Fruit fly (Drosophila melanogaster): ENCODE results near the gene CG32241.

Gene CG32241

dm6 chr3L:4466530-4466929 lies at the start of gene CG32241:
CG32241 (minus strand) TSS chr3L:4466630.
- TF ChIP-seq usp (GFP tag; optimal IDR thresholded peaks at IDR 0.05) (no peak), Vsx2 (GFP tag; optimal IDR thresholded peaks at IDR 0.05; ENCODE audit: partially characterized antibody) (no peak), HLH106 (tag; optimal IDR thresholded peaks at IDR 0.05) (no peak), Rel (GFP tag; optimal IDR thresholded peaks at IDR 0.05) (no peak), Rel (tag; optimal IDR thresholded peaks at IDR 0.05) (no peak)

- TF ChIP-seq brk (GFP tag; optimal IDR thresholded peaks at IDR 0.05) (peak; percentile 16), N (GFP tag; optimal IDR thresholded peaks at IDR 0.05) (no peak)
Measured at dm6 chr3L:4510317-4510716, 43.9 kb upstream of the CG32241 start.

- no peak for TF ChIP-seq Dif (GFP tag; optimal IDR thresholded peaks at IDR 0.05; ENCODE audit: partially characterized antibody)
Measured at dm6 chr3L:4508926-4509457, 42.6 kb upstream of the CG32241 start.

- TF ChIP-seq sage (GFP tag; optimal IDR thresholded peaks at IDR 0.05) = no peak
- TF ChIP-seq CrebA (GFP tag; optimal IDR thresholded peaks at IDR 0.05; ENCODE audit: borderline replicate concordance) = no peak
- no peak for TF ChIP-seq foxo (GFP tag; optimal IDR thresholded peaks at IDR 0.05)
- TF ChIP-seq pan (optimal IDR thresholded peaks at IDR 0.05) = no peak
- TF ChIP-seq Mio (GFP tag; optimal IDR thresholded peaks at IDR 0.05) = no peak
- TF ChIP-seq CG32264 (GFP tag; optimal IDR thresholded peaks at IDR 0.05) = no peak
- TF ChIP-seq ey (GFP tag; optimal IDR thresholded peaks at IDR 0.05) = no peak
- TF ChIP-seq HLH106 (tag; optimal IDR thresholded peaks at IDR 0.05) = no peak
Measured at dm6 chr3L:4508307-4508706, 41.9 kb upstream of the CG32241 start, which contains the start of gene NT1. NT1 (minus strand) TSS chr3L:4508433.

dm6 chr3L:4507846-4508245 lies 41.4 kb upstream of the CG32241 start:
- TF ChIP-seq Myc (optimal IDR thresholded peaks at IDR 0.05) (no peak), Hnf4 (GFP tag; optimal IDR thresholded peaks at IDR 0.05) (no peak), brk (GFP tag; optimal IDR thresholded peaks at IDR 0.05) (no peak), sage (GFP tag; optimal IDR thresholded peaks at IDR 0.05) (no peak), h (GFP tag; optimal IDR thresholded peaks at IDR 0.05) (no peak), CG32264 (GFP tag; optimal IDR thresholded peaks at IDR 0.05) (no peak), Rel (GFP tag; optimal IDR thresholded peaks at IDR 0.05) (no peak), Rel (tag; optimal IDR thresholded peaks at IDR 0.05) (no peak), Mio (GFP tag; optimal IDR thresholded peaks at IDR 0.05) (no peak), ey (GFP tag; optimal IDR thresholded peaks at IDR 0.05) (no peak), N (GFP tag; optimal IDR thresholded peaks at IDR 0.05) (no peak), Hr78 (GFP tag; optimal IDR thresholded peaks at IDR 0.05) (no peak), Dfd (GFP tag; optimal IDR thresholded peaks at IDR 0.05) (no peak), dsf (GFP tag; optimal IDR thresholded peaks at IDR 0.05; ENCODE audit: borderline replicate concordance) (no peak), fru (GFP tag; optimal IDR thresholded peaks at IDR 0.05) (no peak), dl (GFP tag; optimal IDR thresholded peaks at IDR 0.05; ENCODE audit: insufficient read depth in 1 of 2, partially characterized antibody in 2 of 2) (no peak), pan (optimal IDR thresholded peaks at IDR 0.05) (no peak), CrebA (GFP tag; optimal IDR thresholded peaks at IDR 0.05; ENCODE audit: borderline replicate concordance) (no peak)

- TF ChIP-seq foxo (GFP tag; optimal IDR thresholded peaks at IDR 0.05) (no peak), Hnf4 (GFP tag; optimal IDR thresholded peaks at IDR 0.05) (no peak), Myc (optimal IDR thresholded peaks at IDR 0.05) (no peak), Dfd (GFP tag; optimal IDR thresholded peaks at IDR 0.05) (no peak), Abd-B (GFP tag; optimal IDR thresholded peaks at IDR 0.05) (no peak), sv (GFP tag; optimal IDR thresholded peaks at IDR 0.05) (no peak), ey (GFP tag; optimal IDR thresholded peaks at IDR 0.05) (no peak), dl (GFP tag; optimal IDR thresholded peaks at IDR 0.05; ENCODE audit: insufficient read depth in 1 of 2, partially characterized antibody in 2 of 2) (no peak), h (GFP tag; optimal IDR thresholded peaks at IDR 0.05) (no peak)
Measured at dm6 chr3L:4501406-4501805, 35.0 kb upstream of the CG32241 start.

- TF ChIP-seq Abd-B (GFP tag; optimal IDR thresholded peaks at IDR 0.05) (no peak), GATAd (GFP tag; optimal IDR thresholded peaks at IDR 0.05) (no peak), brk (GFP tag; optimal IDR thresholded peaks at IDR 0.05) (no peak), pan (optimal IDR thresholded peaks at IDR 0.05) (no peak), sage (GFP tag; optimal IDR thresholded peaks at IDR 0.05) (no peak), Dfd (GFP tag; optimal IDR thresholded peaks at IDR 0.05) (no peak), dmrt93B (GFP tag; optimal IDR thresholded peaks at IDR 0.05) (no peak), jim (GFP tag; optimal IDR thresholded peaks at IDR 0.05) (no peak), usp (GFP tag; optimal IDR thresholded peaks at IDR 0.05) (no peak)
Measured at dm6 chr3L:4500400-4500799, 34.0 kb upstream of the CG32241 start, which contains the start of gene CG13720. CG13720 (minus strand) TSS chr3L:4500500.
